Worm (Caenorhabditis elegans) whole organism, L4 larva: ENCODE results near the gene Y71H2B.11.

Experiments used
- F49E8.2 ChIP-seq: sonication (generic microtip); optimal IDR thresholded peaks from 2 replicates; lab custom pipeline; 2016; ENCODE audit warnings: missing compliant biosample characterization, mild to moderate bottlenecking, missing genetic modification characterization, borderline replicate concordance
- Y48G9A.11 ChIP-seq: fragments of 200-800 bp; sonication (Bioruptor generic); IDR thresholded peaks from 2 replicates; pipeline ENCODE4 v1.3.6; 2022; ENCODE audit warnings: missing genetic modification reagents, missing genetic modification characterization, missing compliant biosample characterization
- Y5F2A.4 ChIP-seq: fragments of 200-800 bp; sonication (Bioruptor generic); optimal IDR thresholded peaks from 2 replicates; lab custom pipeline; 2018; ENCODE audit warnings: mild to moderate bottlenecking, missing genetic modification characterization, missing compliant biosample characterization
- ama-1 ChIP-seq: fragments of 150-350 bp; optimal IDR thresholded peaks from 2 replicates; lab custom pipeline; 2014; ENCODE audit warnings: inconsistent platforms, mixed read lengths
- arid-1 ChIP-seq: fragments of 200-800 bp; sonication (Bioruptor generic); conservative IDR thresholded peaks from 2 replicates; pipeline ENCODE4 v1.3.6; 2022; ENCODE audit warnings: missing genetic modification reagents, missing genetic modification characterization, missing compliant biosample characterization
- attf-4 ChIP-seq: sonication (generic microtip); optimal IDR thresholded peaks from 3 replicates; lab custom pipeline; 2017; ENCODE audit warnings: missing biosample characterization, missing genetic modification characterization
- ceh-20 ChIP-seq: fragments of 200-800 bp; sonication (Bioruptor generic); IDR thresholded peaks from 2 replicates; pipeline ENCODE4 v1.3.6; 2022; ENCODE audit warnings: missing genetic modification reagents, missing genetic modification characterization, missing compliant biosample characterization
- ceh-32 ChIP-seq: sonication (generic microtip); optimal IDR thresholded peaks from 2 replicates; lab custom pipeline; 2016; ENCODE audit warnings: mild to moderate bottlenecking, missing genetic modification characterization, missing compliant biosample characterization; ENCODE audit not compliant: poor library complexity
- ceh-44 ChIP-seq: fragments of 200-800 bp; sonication (Bioruptor generic); IDR thresholded peaks from 2 replicates; pipeline ENCODE4 v1.3.6; 2022; ENCODE audit warnings: missing genetic modification reagents, missing genetic modification characterization, missing compliant biosample characterization
- ceh-62 ChIP-seq: sonication (generic microtip); optimal IDR thresholded peaks from 2 replicates; lab custom pipeline; 2017; ENCODE audit warnings: missing biosample characterization, missing genetic modification characterization
- ceh-82 ChIP-seq: sonication (generic microtip); optimal IDR thresholded peaks from 2 replicates; lab custom pipeline; 2017; ENCODE audit warnings: missing biosample characterization, missing genetic modification characterization
- ces-1 ChIP-seq: fragments of 150-350 bp; sonication (generic microtip); optimal IDR thresholded peaks from 4 replicates; lab custom pipeline; 2014; ENCODE audit warnings: missing biosample characterization, missing genetic modification reagents, missing genetic modification characterization
- ctbp-1 ChIP-seq: fragments of 200-800 bp; sonication (Bioruptor generic); IDR thresholded peaks from 2 replicates; pipeline ENCODE4 v1.3.6; 2022; ENCODE audit warnings: missing genetic modification reagents, missing genetic modification characterization, missing compliant biosample characterization
- daf-16 ChIP-seq, 3 experiments: sonication (generic microtip); optimal IDR thresholded peaks; 2 replicates each; lab custom pipeline; 2016 to 2017; ENCODE audit warnings: missing genetic modification characterization in 3 of 3, missing genetic modification reagents in 3 of 3, mild to moderate bottlenecking in 2 of 3, missing compliant biosample characterization in 2 of 3, missing biosample characterization in 1 of 3, moderate library complexity in 1 of 3
- daf-19 ChIP-seq: fragments of 200-800 bp; sonication (Bioruptor generic); conservative IDR thresholded peaks from 2 replicates; pipeline ENCODE4 v1.3.6; 2022; ENCODE audit warnings: missing genetic modification characterization, missing compliant biosample characterization
- dmd-9 ChIP-seq: fragments of 200-800 bp; sonication (Bioruptor generic); IDR thresholded peaks from 2 replicates; pipeline ENCODE4 v1.3.6; 2022; ENCODE audit warnings: missing genetic modification reagents, missing genetic modification characterization, missing compliant biosample characterization
- dpl-1 ChIP-seq: fragments of 150-350 bp; optimal IDR thresholded peaks from 2 replicates; lab custom pipeline; 2014; ENCODE audit warnings: missing biosample characterization, missing genetic modification reagents, missing genetic modification characterization
- duxl-1 ChIP-seq: sonication (generic microtip); optimal IDR thresholded peaks from 2 replicates; lab custom pipeline; 2016; ENCODE audit warnings: mild to moderate bottlenecking, missing genetic modification characterization, moderate library complexity, missing compliant biosample characterization; ENCODE audit not compliant: poor library complexity
- egl-43 ChIP-seq: fragments of 200-800 bp; sonication (Bioruptor generic); IDR thresholded peaks from 2 replicates; pipeline ENCODE4 v1.3.6; 2022; ENCODE audit warnings: missing genetic modification reagents, missing genetic modification characterization, missing compliant biosample characterization
- hlh-11 ChIP-seq: fragments of 200-800 bp; sonication (Bioruptor generic); optimal IDR thresholded peaks from 2 replicates; lab custom pipeline; 2018; ENCODE audit warnings: mild to moderate bottlenecking, missing genetic modification characterization, missing compliant biosample characterization
- hlh-30 ChIP-seq: sonication (generic microtip); optimal IDR thresholded peaks from 2 replicates; lab custom pipeline; 2017; ENCODE audit warnings: antibody characterized with exemption, mild to moderate bottlenecking, missing genetic modification characterization, missing compliant biosample characterization; ENCODE audit not compliant: insufficient read depth
- jun-1 ChIP-seq: fragments of 150-350 bp; optimal IDR thresholded peaks from 2 replicates; lab custom pipeline; 2014; ENCODE audit warnings: missing biosample characterization, missing genetic modification reagents, missing genetic modification characterization
- lin-13 ChIP-seq: fragments of 150-350 bp; optimal IDR thresholded peaks from 2 replicates; lab custom pipeline; 2014; ENCODE audit warnings: missing biosample characterization, missing genetic modification reagents, missing genetic modification characterization
- lin-15B ChIP-seq: fragments of 150-350 bp; sonication (generic microtip); optimal IDR thresholded peaks from 3 replicates; lab custom pipeline; 2014; ENCODE audit warnings: missing biosample characterization, missing genetic modification characterization
- lin-29 ChIP-seq: fragments of 200-800 bp; sonication (Bioruptor generic); IDR thresholded peaks from 2 replicates; pipeline ENCODE4 v1.3.6; 2022; ENCODE audit warnings: missing genetic modification reagents, missing genetic modification characterization, missing compliant biosample characterization
- lin-38 ChIP-seq: fragments of 200-800 bp; sonication (Bioruptor generic); IDR thresholded peaks from 2 replicates; pipeline ENCODE4 v1.3.6; 2022; ENCODE audit warnings: missing genetic modification reagents, missing genetic modification characterization, missing compliant biosample characterization
- lin-39 ChIP-seq: fragments of 150-350 bp; optimal IDR thresholded peaks from 2 replicates; lab custom pipeline; 2014; ENCODE audit warnings: missing biosample characterization, missing genetic modification reagents, missing genetic modification characterization
- lsy-2 ChIP-seq, 2 experiments: fragments of 150-350 bp in 1 of 2; sonication (generic microtip) in 1 of 2; optimal IDR thresholded peaks; 2 replicates each; lab custom pipeline; 2014 to 2017; ENCODE audit warnings: missing biosample characterization in 2 of 2, missing genetic modification characterization in 2 of 2
- madf-9 ChIP-seq: fragments of 200-800 bp; sonication (Bioruptor generic); conservative IDR thresholded peaks from 2 replicates; pipeline ENCODE4 v1.3.6; 2022; ENCODE audit warnings: missing genetic modification reagents, missing genetic modification characterization, missing compliant biosample characterization
- mdl-1 ChIP-seq, 2 experiments: fragments of 150-350 bp in 1 of 2; sonication (generic microtip) in 1 of 2; optimal IDR thresholded peaks; 2 replicates each; lab custom pipeline; 2014 to 2017; ENCODE audit warnings: missing biosample characterization in 2 of 2, missing genetic modification characterization in 2 of 2
- mdt-29 ChIP-seq: fragments of 200-800 bp; sonication (Bioruptor generic); IDR thresholded peaks from 2 replicates; pipeline ENCODE4 v1.3.6; 2022; ENCODE audit warnings: missing genetic modification reagents, missing genetic modification characterization, missing compliant biosample characterization
- nhr-102 ChIP-seq: sonication (generic microtip); optimal IDR thresholded peaks from 2 replicates; lab custom pipeline; 2016; ENCODE audit warnings: mild to moderate bottlenecking, missing genetic modification characterization, moderate library complexity, missing compliant biosample characterization
- nhr-28 ChIP-seq: fragments of 150-350 bp; optimal IDR thresholded peaks from 2 replicates; lab custom pipeline; 2014; ENCODE audit warnings: missing biosample characterization, missing genetic modification characterization
- nhr-41 ChIP-seq: fragments of 200-800 bp; sonication (Bioruptor generic); IDR thresholded peaks from 2 replicates; pipeline ENCODE4 v1.3.6; 2022; ENCODE audit warnings: missing genetic modification reagents, missing genetic modification characterization, missing compliant biosample characterization
- nhr-48 ChIP-seq: sonication (generic microtip); optimal IDR thresholded peaks from 2 replicates; lab custom pipeline; 2016; ENCODE audit warnings: mild to moderate bottlenecking, missing genetic modification characterization, missing compliant biosample characterization
- nhr-6 ChIP-seq: fragments of 150-350 bp; optimal IDR thresholded peaks from 2 replicates; lab custom pipeline; 2014; ENCODE audit warnings: missing biosample characterization, missing genetic modification characterization
- nhr-77 ChIP-seq: fragments of 150-350 bp; optimal IDR thresholded peaks from 2 replicates; lab custom pipeline; 2014; ENCODE audit warnings: missing biosample characterization, missing genetic modification characterization
- rbr-2 ChIP-seq: sonication (generic microtip); optimal IDR thresholded peaks from 2 replicates; lab custom pipeline; 2016; ENCODE audit warnings: missing genotype, missing genetic modification characterization, missing compliant biosample characterization
- saeg-2 ChIP-seq: fragments of 200-800 bp; sonication (Bioruptor generic); IDR thresholded peaks from 2 replicates; pipeline ENCODE4 v1.3.6; 2022; ENCODE audit warnings: missing genetic modification reagents, missing genetic modification characterization, missing compliant biosample characterization
- sdz-12 ChIP-seq: fragments of 200-800 bp; sonication (Bioruptor generic); optimal IDR thresholded peaks from 2 replicates; lab custom pipeline; 2018; ENCODE audit warnings: mild to moderate bottlenecking, missing genetic modification characterization, missing compliant biosample characterization
- skn-1 ChIP-seq: fragments of 150-350 bp; optimal IDR thresholded peaks from 2 replicates; lab custom pipeline; 2014; ENCODE audit warnings: missing biosample characterization, missing genetic modification characterization
- snpc-4 ChIP-seq: fragments of 150-350 bp; optimal IDR thresholded peaks from 2 replicates; lab custom pipeline; 2014; ENCODE audit warnings: missing biosample characterization, missing genetic modification characterization
- spr-3 ChIP-seq: fragments of 200-800 bp; sonication (Bioruptor generic); optimal IDR thresholded peaks from 2 replicates; lab custom pipeline; 2018; ENCODE audit warnings: mild to moderate bottlenecking, missing genetic modification characterization, missing compliant biosample characterization
- tra-1 ChIP-seq: fragments of 200-800 bp; sonication (Bioruptor generic); IDR thresholded peaks from 2 replicates; pipeline ENCODE4 v1.3.6; 2022; ENCODE audit warnings: missing genetic modification reagents, missing genetic modification characterization, missing compliant biosample characterization
- unc-62 ChIP-seq, 3 experiments: fragments of 150-350 bp in 1 of 3; sonication (generic microtip); optimal IDR thresholded peaks in 2 of 3; peaks in 1 of 3; 1 replicate in 1 of 3; 2 replicates in 2 of 3; lab custom pipeline; 2014 to 2017; ENCODE audit warnings: missing biosample characterization in 3 of 3, missing genetic modification characterization in 3 of 3, missing genetic modification reagents in 3 of 3, missing genotype in 1 of 3
- vab-7 ChIP-seq: fragments of 200-800 bp; sonication (Bioruptor generic); IDR thresholded peaks from 2 replicates; pipeline ENCODE4 v1.3.6; 2022; ENCODE audit warnings: missing genetic modification reagents, missing genetic modification characterization, missing compliant biosample characterization
- zfp-2 ChIP-seq: sonication (generic microtip); optimal IDR thresholded peaks from 2 replicates; lab custom pipeline; 2016; ENCODE audit warnings: mild to moderate bottlenecking, missing genetic modification characterization, missing compliant biosample characterization
- zfp-3 ChIP-seq: fragments of 200-800 bp; sonication (Bioruptor generic); conservative IDR thresholded peaks from 2 replicates; pipeline ENCODE4 v1.3.6; 2022; ENCODE audit warnings: missing genetic modification reagents, missing genetic modification characterization, missing compliant biosample characterization
- zip-11 ChIP-seq: fragments of 200-800 bp; sonication (Bioruptor generic); IDR thresholded peaks from 2 replicates; pipeline ENCODE4 v1.3.6; 2022; ENCODE audit warnings: missing genetic modification characterization, missing compliant biosample characterization

Y71H2B.11 gene

DNA sequence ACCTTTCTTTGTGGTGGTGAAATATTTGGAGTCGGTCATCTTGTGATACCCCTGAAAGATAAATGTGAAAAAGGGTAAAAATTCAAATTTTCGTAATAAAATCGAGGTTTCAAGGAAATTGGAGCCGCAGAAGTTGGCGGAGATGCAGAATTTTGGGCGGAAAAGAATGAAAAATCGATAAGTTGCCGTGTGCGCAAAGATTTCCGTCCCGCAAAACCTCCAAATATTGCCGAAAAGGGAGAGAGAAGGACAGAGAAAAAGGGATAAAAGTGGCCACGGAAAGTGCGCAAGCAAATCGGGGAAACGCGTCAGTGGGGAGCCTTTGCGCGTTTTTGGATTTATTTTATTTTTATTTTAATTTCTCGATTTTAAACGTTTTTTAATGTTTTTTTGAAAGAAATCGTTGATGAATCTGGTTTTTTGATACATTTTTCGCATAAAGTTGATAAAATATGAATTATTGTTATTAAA, 6.8 kb upstream of the Y71H2B.11 start, which contains the start of gene apb-1:
TSS of gene apb-1 (minus strand) at position 51 of the 471 bp plus-strand sequence.
- TF ChIP-seq ces-1 (peak; percentile 84), lin-13 (peak; percentile 65), skn-1 (tag; lab: Kevin White, UChicago) (no peak), mdt-29 (GFP tag; lab: Robert Waterston, UW) (no peak), ceh-82 (tag; lab: Kevin White, UChicago) (no peak), unc-62 (GFP tag; optimal IDR thresholded peaks at IDR 0.05 in 1 of 2; lab: Kevin White, UChicago) (peak in 1 of 2 experiments; percentile 99), unc-62 (tag; optimal IDR thresholded peaks at IDR 0.05; lab: Kevin White, UChicago) (no peak), jun-1 (peak; percentile 16), daf-19 (GFP tag; lab: Robert Waterston, UW) (no peak), zfp-2 (tag; lab: Kevin White, UChicago) (peak; percentile 52), ceh-44 (GFP tag; lab: Robert Waterston, UW) (no peak), dpl-1 (GFP tag; lab: Kevin White, UChicago) (peak; percentile 88), attf-4 (tag; lab: Kevin White, UChicago) (no peak), saeg-2 (GFP tag; lab: Robert Waterston, UW) (0 out of 2 replicates have a peak, but pooled peaks have one; percentile 57), ama-1 (peak; percentile 69), rbr-2 (peak; percentile 95), Y5F2A.4 (GFP tag; lab: Kevin White, UChicago) (peak; percentile 50), lin-15B (no peak), lsy-2 (tag; optimal IDR thresholded peaks at IDR 0.05; lab: Kevin White, UChicago) (peak; percentile 73 to 96), hlh-30 (tag; lab: Kevin White, UChicago) (peak; percentile 79), nhr-102 (tag; lab: Kevin White, UChicago) (peak; percentile 88), daf-16 (GFP tag; optimal IDR thresholded peaks at IDR 0.05; lab: Kevin White, UChicago) (peak in 1 of 2 experiments; percentile 30), daf-16 (tag; optimal IDR thresholded peaks at IDR 0.05; lab: Kevin White, UChicago) (peak; percentile 40), dmd-9 (peak; percentile 72), nhr-77 (tag; lab: Kevin White, UChicago) (peak; percentile 56), nhr-48 (tag; lab: Kevin White, UChicago) (peak; percentile 57), lin-39 (tag; lab: Kevin White, UChicago) (no peak), nhr-6 (tag; lab: Kevin White, UChicago) (peak; percentile 92), nhr-41 (GFP tag; lab: Robert Waterston, UW) (no peak), ctbp-1 (GFP tag; lab: Robert Waterston, UW) (peak; percentile 95), spr-3 (GFP tag; lab: Kevin White, UChicago) (peak; percentile 72), arid-1 (GFP tag; lab: Robert Waterston, UW) (peak; percentile 90), mdl-1 (tag; optimal IDR thresholded peaks at IDR 0.05; lab: Kevin White, UChicago) (peak in 1 of 2 experiments; percentile 29), egl-43 (GFP tag; lab: Robert Waterston, UW) (peak; percentile 88), madf-9 (GFP tag; lab: Robert Waterston, UW) (peak; percentile 69), zip-11 (GFP tag; lab: Robert Waterston, UW) (no peak), snpc-4 (tag; lab: Kevin White, UChicago) (no peak), nhr-28 (tag; lab: Kevin White, UChicago) (peak; percentile 39), hlh-11 (no peak), F49E8.2 (tag; lab: Kevin White, UChicago) (peak; percentile 33), zfp-3 (GFP tag; lab: Robert Waterston, UW) (peak; percentile 43; the same call in 1 of the 2 replicates), ceh-62 (tag; lab: Kevin White, UChicago) (no peak), duxl-1 (tag; lab: Kevin White, UChicago) (peak; percentile 67), lin-38 (GFP tag; lab: Robert Waterston, UW) (peak; percentile 92), ceh-32 (tag; lab: Kevin White, UChicago) (peak; percentile 47), lin-29 (GFP tag; lab: Robert Waterston, UW) (peak; percentile 58; the same call in 1 of the 2 replicates), ceh-20 (GFP tag; lab: Robert Waterston, UW) (peak; percentile 71; the same call in 1 of the 2 replicates), Y48G9A.11 (GFP tag; lab: Robert Waterston, UW) (peak; percentile 38; the same call in 1 of the 2 replicates), vab-7 (GFP tag; lab: Robert Waterston, UW) (peak; percentile 51; the same call in 1 of the 2 replicates), tra-1 (GFP tag; lab: Robert Waterston, UW) (no peak; the same call in 1 of the 2 replicates), sdz-12 (GFP tag; lab: Kevin White, UChicago) (no peak)
